Fruit fly (Drosophila melanogaster): ENCODE measurements around the gene exex.

- TF ChIP-seq D1 (tag; optimal IDR thresholded peaks at IDR 0.05) = no peak
- TF ChIP-seq CG8159 (tag; optimal IDR thresholded peaks at IDR 0.05) = no peak
- TF ChIP-seq Pif1B (GFP tag; optimal IDR thresholded peaks at IDR 0.05) = no peak
- no peak for TF ChIP-seq rn (GFP tag; IDR thresholded peaks at IDR 0.05)
- TF ChIP-seq CG8301 (tag; optimal IDR thresholded peaks at IDR 0.05) = no peak
Observed at dm6 chr3L:7952560-7952959, 4.6 kb downstream of the exex start.
